Fruit fly (Drosophila melanogaster): ENCODE measurements around the gene Pburs.

The Pburs gene

DNA sequence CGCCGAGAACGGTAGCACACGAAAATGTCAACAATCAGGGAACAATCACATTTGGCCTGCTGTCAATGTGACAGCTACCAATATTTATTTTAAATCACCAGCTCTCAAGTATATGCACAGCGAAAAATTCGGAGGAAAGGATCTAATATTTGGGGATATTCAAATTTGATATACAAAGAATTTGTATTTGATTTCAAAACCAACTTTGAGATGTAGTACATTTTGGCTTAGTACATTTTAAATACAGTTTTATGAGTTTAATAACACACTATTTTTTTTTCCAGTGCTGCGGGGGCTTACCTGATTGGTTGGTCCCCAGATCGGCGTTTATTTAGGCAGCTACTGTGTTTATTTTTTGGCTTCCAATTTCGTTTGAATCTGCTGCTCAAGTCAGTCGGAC lies 43.9 kb upstream of the Pburs start (continued):
- peak; percentile 25 for TF ChIP-seq kah (GFP tag; optimal IDR thresholded peaks at IDR 0.05)
- peak; percentile 89 for TF ChIP-seq vvl (GFP tag; IDR thresholded peaks at IDR 0.05)
- peak; percentile 95 for TF ChIP-seq CG4404 (GFP tag; IDR thresholded peaks at IDR 0.05)
- TF ChIP-seq CG10543 (GFP tag; optimal IDR thresholded peaks at IDR 0.05), result peak; percentile 3
- TF ChIP-seq lab (GFP tag; optimal IDR thresholded peaks at IDR 0.05), result peak; percentile 55
- TF ChIP-seq CG17359 (tag; optimal IDR thresholded peaks at IDR 0.05), result peak; percentile 63
- no peak for TF ChIP-seq GATAe (GFP tag; conservative IDR thresholded peaks at IDR 0.05)
- peak; percentile 73 for TF ChIP-seq CG4854 (GFP tag; optimal IDR thresholded peaks at IDR 0.05)
- TF ChIP-seq CG5180 (GFP tag; optimal IDR thresholded peaks at IDR 0.05), result peak; percentile 42
- peak; percentile 77 for TF ChIP-seq CG16815 (GFP tag; optimal IDR thresholded peaks at IDR 0.05)
- peak; percentile 83 for TF ChIP-seq row (GFP tag; IDR thresholded peaks at IDR 0.05)
- no peak for TF ChIP-seq CG6175 (GFP tag; IDR thresholded peaks at IDR 0.05)
- TF ChIP-seq dimm (GFP tag; IDR thresholded peaks at IDR 0.05), result no peak
- peak; percentile 89 for TF ChIP-seq dan (GFP tag; IDR thresholded peaks at IDR 0.05)
- peak; percentile 67 for TF ChIP-seq CG30431 (GFP tag; optimal IDR thresholded peaks at IDR 0.05)
- TF ChIP-seq otp (GFP tag; IDR thresholded peaks at IDR 0.05), result peak; percentile 79; the same call in 2 of the 3 replicates
- peak; percentile 82 for TF ChIP-seq zen (tag; optimal IDR thresholded peaks at IDR 0.05)
- TF ChIP-seq Awh (GFP tag; IDR thresholded peaks at IDR 0.05), result peak; percentile 49; the same call in 1 of the 2 replicates
- peak; percentile 63 for TF ChIP-seq CG14050 (GFP tag; IDR thresholded peaks at IDR 0.05)
- no peak for TF ChIP-seq CG31365 (tag; optimal IDR thresholded peaks at IDR 0.05)
- TF ChIP-seq al (GFP tag; IDR thresholded peaks at IDR 0.05), result peak; percentile 36; the same call in 1 of the 2 replicates
- TF ChIP-seq jumu (GFP tag; optimal IDR thresholded peaks at IDR 0.05), result peak; percentile 73
- TF ChIP-seq mam (GFP tag; optimal IDR thresholded peaks at IDR 0.05), result peak; percentile 76
- TF ChIP-seq CG17568 (GFP tag; optimal IDR thresholded peaks at IDR 0.05), result peak; percentile 62
- peak; percentile 90 for TF ChIP-seq zfh1 (GFP tag; IDR thresholded peaks at IDR 0.05)
- peak; percentile 49; the same call in 2 of the 3 replicates for TF ChIP-seq z (GFP tag; IDR thresholded peaks at IDR 0.05)
- peak; percentile 66 for TF ChIP-seq E2f1 (GFP tag; IDR thresholded peaks at IDR 0.05)
- TF ChIP-seq D (optimal IDR thresholded peaks at IDR 0.05), result no peak
- TF ChIP-seq D (GFP tag; optimal IDR thresholded peaks at IDR 0.05), result peak; percentile 86
- peak; percentile 83 for TF ChIP-seq tio (GFP tag; optimal IDR thresholded peaks at IDR 0.05)
- TF ChIP-seq Hey (tag; optimal IDR thresholded peaks at IDR 0.05), result no peak
- peak; percentile 42 for TF ChIP-seq CG30020 (tag; optimal IDR thresholded peaks at IDR 0.05)
- peak; percentile 94 for TF ChIP-seq CG15696 (tag; optimal IDR thresholded peaks at IDR 0.05)
- peak; percentile 69 for TF ChIP-seq Bdp1 (GFP tag; optimal IDR thresholded peaks at IDR 0.05)
- peak; percentile 84 for TF ChIP-seq Chrac-16 (GFP tag; optimal IDR thresholded peaks at IDR 0.05)
- peak; percentile 36; the same call in 1 of the 2 replicates for TF ChIP-seq ro (GFP tag; IDR thresholded peaks at IDR 0.05)
- TF ChIP-seq unc-4 (GFP tag; IDR thresholded peaks at IDR 0.05; ENCODE audit: partially characterized antibody), result no peak
- TF ChIP-seq CG10462 (GFP tag; optimal IDR thresholded peaks at IDR 0.05), result peak; percentile 79

DNA sequence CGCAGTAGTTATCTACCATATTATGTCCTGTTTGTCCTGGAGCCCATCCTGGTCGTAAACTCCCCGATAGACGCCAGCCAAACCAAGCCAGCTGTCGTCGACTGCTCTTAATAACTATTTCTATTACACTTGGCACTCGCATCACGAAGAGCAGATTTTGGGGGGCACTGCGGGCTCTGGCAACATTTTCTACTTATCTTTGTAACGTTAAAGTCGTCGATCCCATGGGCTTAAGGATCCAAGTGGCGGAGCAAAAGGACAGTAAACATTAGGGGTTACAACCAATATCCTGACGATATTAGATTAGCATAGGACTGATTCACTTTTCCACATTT lies 42.9 kb upstream of the Pburs start:
- TF ChIP-seq Med (GFP tag) (peak; percentile 64), sens (GFP tag) (peak; percentile 70), da (GFP tag; optimal IDR thresholded peaks at IDR 0.05) (no peak)
